Fruit fly (Drosophila melanogaster) whole organism, embryonic: ENCODE data around the gene Coq5.

Experiments used
- CG10431 ChIP-seq: fragments of 200-800 bp; sonication (Bioruptor generic); optimal IDR thresholded peaks from 3 replicates; lab custom pipeline; 2018; ENCODE audit warnings: missing biosample characterization, mild to moderate bottlenecking, missing genetic modification characterization
- CG10565 ChIP-seq: fragments of 200-800 bp; sonication (Bioruptor generic); optimal IDR thresholded peaks from 3 replicates; lab custom pipeline; 2016; ENCODE audit warnings: missing biosample characterization, mild to moderate bottlenecking, missing genetic modification characterization
- CG11398 ChIP-seq: fragments of 200-800 bp; sonication (Bioruptor generic); optimal IDR thresholded peaks from 2 replicates; lab custom pipeline; 2016; ENCODE audit warnings: missing biosample characterization, missing genetic modification characterization
- CG11504 ChIP-seq: fragments of 200-800 bp; sonication (Bioruptor generic); optimal IDR thresholded peaks from 3 replicates; lab custom pipeline; 2019; ENCODE audit warnings: missing biosample characterization, mild to moderate bottlenecking, missing genetic modification characterization, moderate library complexity
- CG11695 ChIP-seq: fragments of 200-800 bp; sonication (Bioruptor generic); IDR thresholded peaks from 3 replicates; pipeline ENCODE4 v1.3.6; 2022; ENCODE audit warnings: missing biosample characterization, missing genetic modification characterization
- CG15601 ChIP-seq: fragments of 200-800 bp; sonication (Bioruptor generic); optimal IDR thresholded peaks from 3 replicates; lab custom pipeline; 2019; ENCODE audit warnings: missing biosample characterization, mild to moderate bottlenecking, missing genetic modification characterization, moderate library complexity
- CG17361 ChIP-seq: fragments of 200-800 bp; sonication (Bioruptor generic); IDR thresholded peaks from 3 replicates; pipeline ENCODE4 v1.3.6; 2022; ENCODE audit warnings: missing biosample characterization, missing genetic modification characterization
- CG1792 ChIP-seq: fragments of 200-800 bp; sonication (Bioruptor generic); optimal IDR thresholded peaks from 2 replicates; lab custom pipeline; 2016; ENCODE audit warnings: missing biosample characterization, missing genetic modification characterization
- CG2116 ChIP-seq: fragments of 200-800 bp; sonication (Bioruptor generic); optimal IDR thresholded peaks from 3 replicates; lab custom pipeline; 2018; ENCODE audit warnings: missing biosample characterization, mild to moderate bottlenecking, missing genetic modification characterization
- CG42726 ChIP-seq: fragments of 200-800 bp; sonication (Bioruptor generic); IDR thresholded peaks from 2 replicates; pipeline ENCODE4 v1.3.6; 2022; ENCODE audit warnings: missing biosample characterization, missing genetic modification characterization; ENCODE audit not compliant: partially characterized antibody
- CG4820 ChIP-seq: fragments of 200-800 bp; sonication (Bioruptor generic); optimal IDR thresholded peaks from 3 replicates; lab custom pipeline; 2016; ENCODE audit warnings: missing biosample characterization, missing genetic modification characterization
- CG8359 ChIP-seq: fragments of 200-800 bp; sonication (Bioruptor generic); optimal IDR thresholded peaks from 2 replicates; lab custom pipeline; 2017; ENCODE audit warnings: missing biosample characterization, mild to moderate bottlenecking, missing genetic modification characterization, borderline replicate concordance
- CG9437 ChIP-seq: fragments of 200-800 bp; sonication (Bioruptor generic); optimal IDR thresholded peaks from 2 replicates; lab custom pipeline; 2018; ENCODE audit warnings: missing biosample characterization, mild to moderate bottlenecking, missing genetic modification characterization
- CrebB ChIP-seq: fragments of 200-800 bp; sonication (Bioruptor generic); optimal IDR thresholded peaks from 3 replicates; lab custom pipeline; 2018; ENCODE audit warnings: missing biosample characterization, mild to moderate bottlenecking, missing genetic modification characterization
- Dp ChIP-seq: fragments of 200-800 bp; sonication (Bioruptor generic); optimal IDR thresholded peaks from 2 replicates; lab custom pipeline; 2018; ENCODE audit warnings: missing biosample characterization, mild to moderate bottlenecking, missing genetic modification characterization, moderate library complexity
- Ets65A ChIP-seq: fragments of 200-800 bp; sonication (Bioruptor generic); peaks from one replicate; lab custom pipeline; 2016; ENCODE audit warnings: missing biosample characterization, missing genetic modification characterization
- HLH3B ChIP-seq: fragments of 200-800 bp; sonication (Bioruptor generic); IDR thresholded peaks from 2 replicates; pipeline ENCODE4 v1.3.6; 2022; ENCODE audit warnings: missing biosample characterization, missing genetic modification characterization
- Hr78 ChIP-seq, 2 experiments: fragments of 200-800 bp in 1 of 2; fragments of >200 bp in 1 of 2; sonication (Bioruptor generic) in 1 of 2; optimal IDR thresholded peaks; 2 replicates each; lab custom pipeline; 2017 to 2019; ENCODE audit warnings: missing biosample characterization in 2 of 2, missing genetic modification characterization in 2 of 2, mild to moderate bottlenecking in 1 of 2, moderate library complexity in 1 of 2
- Kr ChIP-seq: fragments of 200-800 bp; sonication (Bioruptor generic); optimal IDR thresholded peaks from 2 replicates; lab custom pipeline; 2017; ENCODE audit warnings: missing biosample characterization, mild to moderate bottlenecking, missing genetic modification characterization
- NC2α ChIP-seq: fragments of 200-800 bp; sonication (Bioruptor generic); optimal IDR thresholded peaks from 2 replicates; lab custom pipeline; 2016; ENCODE audit warnings: missing biosample characterization, missing genetic modification characterization
- Nf-YC ChIP-seq: fragments of 200-800 bp; optimal IDR thresholded peaks from 3 replicates; lab custom pipeline; 2019; ENCODE audit warnings: missing biosample characterization, mild to moderate bottlenecking, missing genetic modification characterization, moderate library complexity
- Pdp1 ChIP-seq, 2 experiments: fragments of 200-800 bp; sonication (Bioruptor generic); optimal IDR thresholded peaks; 3 replicates each; lab custom pipeline; 2016; ENCODE audit warnings: missing biosample characterization in 2 of 2, missing genetic modification characterization in 2 of 2, mild to moderate bottlenecking in 1 of 2, moderate library complexity in 1 of 2
- Ssrp ChIP-seq: fragments of 200-800 bp; sonication (Bioruptor generic); optimal IDR thresholded peaks from 2 replicates; lab custom pipeline; 2018; ENCODE audit warnings: missing biosample characterization, mild to moderate bottlenecking, missing genetic modification characterization, moderate library complexity
- chif ChIP-seq, 2 experiments: fragments of 200-800 bp; sonication (Bioruptor generic); optimal IDR thresholded peaks; 3 replicates each; lab custom pipeline; 2016; ENCODE audit warnings: missing biosample characterization in 2 of 2, missing genetic modification characterization in 2 of 2
- chinmo ChIP-seq: fragments of 200-800 bp; sonication (Bioruptor generic); IDR thresholded peaks from 4 replicates; pipeline ENCODE4 v1.3.6; 2022; ENCODE audit warnings: missing biosample characterization, missing genetic modification characterization; ENCODE audit not compliant: partially characterized antibody
- ci ChIP-seq: fragments of 200-800 bp; sonication (Bioruptor generic); IDR thresholded peaks from 3 replicates; pipeline ENCODE4 v1.3.6; 2022; ENCODE audit warnings: missing biosample characterization, missing genetic modification characterization
- kni ChIP-seq: fragments of 200-800 bp; sonication (Bioruptor generic); optimal IDR thresholded peaks from 3 replicates; lab custom pipeline; 2017; ENCODE audit warnings: mild to moderate bottlenecking, missing biosample characterization, missing genetic modification reagents, missing genetic modification characterization
- oc ChIP-seq: fragments of 200-800 bp; sonication (Bioruptor generic); optimal IDR thresholded peaks from 2 replicates; lab custom pipeline; 2018; ENCODE audit warnings: missing biosample characterization, mild to moderate bottlenecking, missing genetic modification characterization, moderate library complexity
- phol ChIP-seq: fragments of 200-800 bp; sonication (Bioruptor generic); optimal IDR thresholded peaks from 3 replicates; lab custom pipeline; 2018; ENCODE audit warnings: missing biosample characterization, mild to moderate bottlenecking, missing genetic modification characterization, moderate library complexity
- pnt ChIP-seq: fragments of 200-800 bp; sonication (Bioruptor generic); optimal IDR thresholded peaks from 3 replicates; lab custom pipeline; 2016; ENCODE audit warnings: missing biosample characterization, missing genetic modification characterization
- row ChIP-seq: fragments of 200-800 bp; sonication (Bioruptor generic); IDR thresholded peaks from 3 replicates; pipeline ENCODE4 v1.3.6; 2022; ENCODE audit warnings: missing biosample characterization, missing genetic modification characterization
- sens ChIP-seq: fragments of 200-800 bp; sonication (Bioruptor generic); peaks from one replicate; lab custom pipeline; 2016; ENCODE audit warnings: missing biosample characterization, missing genetic modification characterization
- sqz ChIP-seq: fragments of 200-800 bp; sonication (Bioruptor generic); optimal IDR thresholded peaks from 3 replicates; lab custom pipeline; 2018; ENCODE audit warnings: missing biosample characterization, mild to moderate bottlenecking, missing genetic modification characterization
- stwl ChIP-seq: fragments of 200-800 bp; sonication (Bioruptor generic); optimal IDR thresholded peaks from 3 replicates; lab custom pipeline; 2018; ENCODE audit warnings: missing biosample characterization, mild to moderate bottlenecking, missing genetic modification characterization, moderate library complexity
- vvl ChIP-seq: fragments of 200-800 bp; sonication (Bioruptor generic); IDR thresholded peaks from 2 replicates; pipeline ENCODE4 v1.3.6; 2022; ENCODE audit warnings: missing biosample characterization, missing genetic modification characterization
- wek ChIP-seq: fragments of 200-800 bp; sonication (Bioruptor generic); optimal IDR thresholded peaks from 3 replicates; lab custom pipeline; 2018; ENCODE audit warnings: missing biosample characterization, mild to moderate bottlenecking, missing genetic modification characterization, moderate library complexity
- zf30C ChIP-seq: fragments of 200-800 bp; sonication (Bioruptor generic); optimal IDR thresholded peaks from 3 replicates; lab custom pipeline; 2018; ENCODE audit warnings: missing biosample characterization, mild to moderate bottlenecking, missing genetic modification characterization

Gene Coq5

dm6 chrX:13221311-13221710 lies 27.0 kb upstream of the Coq5 start (continued):
- TF ChIP-seq oc (peak; percentile 9), zf30C (peak; percentile 47), pnt (GFP tag; lab: Kevin White, UChicago) (no peak), CG11398 (GFP tag; lab: Kevin White, UChicago) (no peak), phol (tag; lab: Kevin White, UChicago) (peak; percentile 8), vvl (peak; percentile 47; the same call in 1 of the 2 replicates), HLH3B (peak; percentile 44), CG8359 (GFP tag; lab: Kevin White, UChicago) (peak; percentile 94), wek (GFP tag; lab: Kevin White, UChicago) (no peak), sqz (GFP tag; lab: Kevin White, UChicago) (peak; percentile 48), CG11504 (peak; percentile 13), Ets65A (peak; percentile 18), chif (GFP tag; optimal IDR thresholded peaks at IDR 0.05; lab: Kevin White, UChicago) (peak in 1 of 2 experiments; percentile 2), Kr (GFP tag; lab: Kevin White, UChicago) (no peak), ci (GFP tag; lab: Robert Waterston, UW) (0 out of 3 replicates have a peak, but pooled peaks have one; percentile 8), Nf-YC (tag; lab: Kevin White, UChicago) (no peak), Ssrp (tag; lab: Kevin White, UChicago) (peak; percentile 24), CG42726 (no peak), CG1792 (GFP tag; lab: Kevin White, UChicago) (no peak), CG15601 (tag; lab: Kevin White, UChicago) (peak; percentile 32), row (GFP tag; lab: Robert Waterston, UW) (peak; percentile 25; the same call in 2 of the 3 replicates)

dm6 chrX:13220418-13220817 lies 26.1 kb upstream of the Coq5 start:
- TF ChIP-seq CG10565 (GFP tag; lab: Kevin White, UChicago) (no peak), CG17361 (GFP tag; lab: Robert Waterston, UW) (0 out of 3 replicates have a peak, but pooled peaks have one; percentile 17), phol (tag; lab: Kevin White, UChicago) (peak; percentile 12), CG11695 (GFP tag; lab: Robert Waterston, UW) (0 out of 3 replicates have a peak, but pooled peaks have one; percentile 11), CG4820 (no peak), CrebB (tag; lab: Kevin White, UChicago) (no peak), stwl (tag; lab: Kevin White, UChicago) (peak; percentile 14), CG9437 (GFP tag; lab: Kevin White, UChicago) (peak; percentile 5), sens (GFP tag; lab: Kevin White, UChicago) (peak; percentile 12)
- TF ChIP-seq, all 482 proteins: peak for 6

- TF ChIP-seq Pdp1 (GFP tag; optimal IDR thresholded peaks at IDR 0.05; lab: Kevin White, UChicago) (peak in 1 of 2 experiments; percentile 2), chinmo (0 out of 4 replicates have a peak, but pooled peaks have one; percentile 37), NC2α (no peak), CG2116 (GFP tag; lab: Kevin White, UChicago) (no peak), Dp (GFP tag; lab: Kevin White, UChicago) (no peak), CG10431 (GFP tag; lab: Kevin White, UChicago) (no peak), Hr78 (GFP tag; optimal IDR thresholded peaks at IDR 0.05; lab: Kevin White, UChicago) (peak in 1 of 2 experiments; percentile 75), kni (GFP tag; lab: Kevin White, UChicago) (peak; percentile 18), vvl (peak; percentile 53; the same call in 1 of the 2 replicates)
Observed at dm6 chrX:13219290-13219689, 24.9 kb upstream of the Coq5 start.
